Worm (Caenorhabditis elegans) whole organism, early embryonic: Measurements from ENCODE around the gene hpo-10.

Experiments used
- B0310.2 ChIP-seq: sonication (generic microtip); optimal IDR thresholded peaks from 2 replicates; lab custom pipeline; 2016; ENCODE audit warnings: mild to moderate bottlenecking, missing genetic modification characterization, missing compliant biosample characterization
- F13C5.2 ChIP-seq: sonication (generic microtip); optimal IDR thresholded peaks from 2 replicates; lab custom pipeline; 2017; ENCODE audit warnings: mild to moderate bottlenecking, missing genetic modification characterization, inconsistent platforms, missing compliant biosample characterization
- aly-1 ChIP-seq: sonication (generic microtip); optimal IDR thresholded peaks from 2 replicates; lab custom pipeline; 2016; ENCODE audit warnings: missing genetic modification characterization, missing compliant biosample characterization
- ama-1 ChIP-seq: fragments of 150-350 bp; optimal IDR thresholded peaks from 2 replicates; lab custom pipeline; 2014
- ceh-13 ChIP-seq: fragments of 200-800 bp; sonication (Bioruptor generic); optimal IDR thresholded peaks from 2 replicates; lab custom pipeline; 2018; ENCODE audit warnings: mild to moderate bottlenecking, missing genetic modification characterization, missing compliant biosample characterization
- ceh-36 ChIP-seq: sonication (generic microtip); optimal IDR thresholded peaks from 2 replicates; lab custom pipeline; 2016; ENCODE audit warnings: missing genetic modification characterization, inconsistent platforms, missing compliant biosample characterization
- ets-7 ChIP-seq: sonication (generic microtip); optimal IDR thresholded peaks from 2 replicates; lab custom pipeline; 2016; ENCODE audit warnings: missing genotype, missing genetic modification characterization, missing compliant biosample characterization
- flt-1 ChIP-seq: fragments of 200-800 bp; sonication (Bioruptor generic); IDR thresholded peaks from 2 replicates; pipeline ENCODE4 v1.3.6; 2022; ENCODE audit warnings: missing genetic modification characterization, missing compliant biosample characterization
- hmbx-1 ChIP-seq: sonication (generic microtip); optimal IDR thresholded peaks from 2 replicates; lab custom pipeline; 2016; ENCODE audit warnings: mild to moderate bottlenecking, missing genetic modification characterization, missing compliant biosample characterization
- hmg-4 ChIP-seq: fragments of 200-800 bp; sonication (Bioruptor generic); optimal IDR thresholded peaks from 2 replicates; lab custom pipeline; 2018; ENCODE audit warnings: mild to moderate bottlenecking, missing genetic modification characterization, missing compliant biosample characterization
- hnd-1 ChIP-seq: sonication (generic microtip); optimal IDR thresholded peaks from 2 replicates; lab custom pipeline; 2016; ENCODE audit warnings: missing genetic modification characterization, missing compliant biosample characterization
- pes-1 ChIP-seq: fragments of 200-800 bp; sonication (Bioruptor generic); IDR thresholded peaks from 2 replicates; pipeline ENCODE4 v1.3.6; 2022; ENCODE audit warnings: missing genetic modification reagents, missing genetic modification characterization, missing compliant biosample characterization
- scrt-1 ChIP-seq: fragments of 200-800 bp; sonication (Bioruptor generic); IDR thresholded peaks from 2 replicates; pipeline ENCODE4 v1.3.6; 2022; ENCODE audit warnings: missing genetic modification characterization, missing compliant biosample characterization
- sea-1 ChIP-seq: fragments of 200-800 bp; sonication (Bioruptor generic); conservative IDR thresholded peaks from 2 replicates; pipeline ENCODE4 v1.3.6; 2022; ENCODE audit warnings: missing genetic modification characterization, missing compliant biosample characterization
- tbx-11 ChIP-seq: fragments of 200-800 bp; sonication (Bioruptor generic); IDR thresholded peaks from 2 replicates; pipeline ENCODE4 v1.3.6; 2022; ENCODE audit warnings: missing genetic modification characterization, missing compliant biosample characterization
- tbx-37 ChIP-seq: fragments of 200-800 bp; sonication (Bioruptor generic); conservative IDR thresholded peaks from 2 replicates; pipeline ENCODE4 v1.3.6; 2022; ENCODE audit warnings: missing genetic modification reagents, missing genetic modification characterization, missing compliant biosample characterization
- tra-4 ChIP-seq: sonication (generic microtip); optimal IDR thresholded peaks from 2 replicates; lab custom pipeline; 2017; ENCODE audit warnings: missing genetic modification characterization, missing compliant biosample characterization

The hpo-10 gene

DNA sequence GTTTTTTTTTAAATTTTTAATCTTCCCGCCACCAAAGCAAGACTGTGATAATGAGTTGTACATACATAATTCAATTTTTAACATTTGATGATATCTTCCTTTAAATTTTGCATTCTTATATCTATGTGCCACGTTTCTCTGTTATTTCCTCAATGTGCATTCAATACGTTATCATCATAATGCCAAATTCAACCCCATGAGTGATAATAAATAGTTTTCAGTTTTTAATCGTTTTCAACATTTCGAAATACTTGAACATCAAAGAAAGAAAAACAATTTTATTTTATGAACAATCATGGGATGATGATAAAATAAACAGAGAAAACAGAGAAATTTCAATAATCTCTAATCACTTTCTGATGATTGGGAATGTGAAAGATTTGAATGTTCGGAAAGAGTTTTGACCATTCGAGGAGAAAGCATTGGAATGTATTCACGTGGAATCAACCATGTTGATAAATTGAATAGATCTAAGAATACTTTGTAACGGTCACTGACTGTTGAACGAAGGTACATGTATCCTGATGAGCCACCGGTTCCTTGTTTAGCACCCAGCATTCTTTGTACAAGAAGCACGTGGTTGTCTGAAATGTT is 38.2 kb downstream of the hpo-10 start:
- TF ChIP-seq scrt-1 (GFP tag; lab: Robert Waterston, UW) (no peak), tra-4 (tag; lab: Kevin White, UChicago) (no peak), B0310.2 (no peak), hnd-1 (tag; lab: Kevin White, UChicago) (no peak), ets-7 (tag; lab: Kevin White, UChicago) (no peak), hmbx-1 (tag; lab: Kevin White, UChicago) (no peak), ceh-13 (no peak), flt-1 (no peak), tbx-37 (GFP tag; lab: Robert Waterston, UW) (no peak), tbx-11 (no peak), hmg-4 (no peak), ceh-36 (no peak), F13C5.2 (tag; lab: Kevin White, UChicago) (no peak), aly-1 (tag; lab: Kevin White, UChicago) (no peak)

- no peak for TF ChIP-seq scrt-1 (GFP tag; lab: Robert Waterston, UW)
- no peak for TF ChIP-seq B0310.2
- TF ChIP-seq flt-1 = no peak
- no peak for TF ChIP-seq ets-7 (tag; lab: Kevin White, UChicago)
- TF ChIP-seq aly-1 (tag; lab: Kevin White, UChicago) = no peak
- TF ChIP-seq sea-1 = no peak
Measured at ce11 chrIII:5919799-5920387, 40.6 kb downstream of the hpo-10 start, which contains the start of the genes tdo-2 and C28H8.2. TSS of gene tdo-2 (minus strand) at chrIII:5919955. TSS of gene C28H8.2 (plus strand) at chrIII:5920322.

DNA sequence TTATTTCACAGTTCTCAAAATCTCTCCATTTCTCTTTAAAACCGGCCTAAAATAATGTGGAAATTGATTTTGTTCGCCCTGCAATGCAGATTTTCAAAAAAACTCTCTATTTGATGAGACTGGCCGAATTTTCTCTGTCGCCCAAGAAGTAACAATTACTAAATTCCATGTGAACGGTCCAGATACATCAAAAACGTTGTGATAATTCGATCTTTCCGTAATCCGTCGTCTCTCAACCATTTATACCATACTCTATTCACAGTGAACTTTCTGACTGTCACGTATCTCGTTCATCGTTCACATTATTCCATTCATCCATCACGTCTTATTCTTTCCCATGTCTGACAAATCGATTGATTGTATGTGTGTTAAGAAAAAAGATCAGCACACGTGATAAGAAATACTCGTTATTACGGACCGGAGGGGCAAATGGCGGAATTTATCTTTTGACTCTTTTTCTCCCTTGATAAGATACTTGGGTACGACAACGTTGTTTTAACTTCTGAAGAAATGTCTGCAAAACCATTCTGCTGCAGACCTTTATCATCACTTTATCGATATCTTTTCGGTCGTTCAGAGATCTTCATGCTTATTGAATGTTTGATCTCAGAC is 41.9 kb downstream of the hpo-10 start:
- no peak for TF ChIP-seq hmg-4

DNA sequence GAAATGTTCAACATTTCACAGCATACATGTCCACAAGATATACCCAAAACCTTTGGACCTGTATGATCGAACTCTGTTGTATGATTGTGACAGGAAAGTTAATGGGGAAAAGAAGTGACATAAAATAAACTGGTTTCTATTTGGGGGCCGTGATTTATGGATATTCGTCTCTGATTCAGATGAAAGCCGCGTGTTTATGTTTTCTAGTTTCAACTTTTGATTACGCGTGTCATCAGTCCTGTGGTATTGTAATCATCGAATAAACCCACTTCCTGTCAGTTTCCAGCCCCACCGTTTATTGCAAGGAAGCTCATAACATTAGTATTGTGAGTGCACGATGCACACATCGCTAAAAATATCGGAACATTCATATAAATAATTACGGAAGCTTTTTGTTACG is 42.9 kb downstream of the hpo-10 start:
- TF ChIP-seq flt-1 (no peak), ceh-36 (no peak), B0310.2 (no peak), sea-1 (no peak), hmg-4 (no peak)

ce11 chrIII:5925724-5926123 is 46.4 kb downstream of the hpo-10 start, which contains the start of the genes dnc-2 and bcl-7:
TSS of gene dnc-2 (minus strand) at chrIII:5925756.
TSS of gene bcl-7 (plus strand) at chrIII:5926086.
- TF ChIP-seq tra-4 (tag; lab: Kevin White, UChicago) = no peak
- no peak for TF ChIP-seq hmbx-1 (tag; lab: Kevin White, UChicago)
- TF ChIP-seq aly-1 (tag; lab: Kevin White, UChicago) = no peak
- no peak for TF ChIP-seq ceh-13
- no peak for TF ChIP-seq tbx-11
- no peak for TF ChIP-seq ets-7 (tag; lab: Kevin White, UChicago)
- no peak for TF ChIP-seq F13C5.2 (tag; lab: Kevin White, UChicago)
- no peak for TF ChIP-seq tbx-37 (GFP tag; lab: Robert Waterston, UW)
- no peak for TF ChIP-seq hmg-4
- no peak for TF ChIP-seq flt-1
- TF ChIP-seq sea-1 = no peak
- TF ChIP-seq scrt-1 (GFP tag; lab: Robert Waterston, UW) = no peak
- no peak for TF ChIP-seq ama-1
- no peak for TF ChIP-seq B0310.2
- TF ChIP-seq ceh-36 = no peak
- TF ChIP-seq hnd-1 (tag; lab: Kevin White, UChicago) = no peak

DNA sequence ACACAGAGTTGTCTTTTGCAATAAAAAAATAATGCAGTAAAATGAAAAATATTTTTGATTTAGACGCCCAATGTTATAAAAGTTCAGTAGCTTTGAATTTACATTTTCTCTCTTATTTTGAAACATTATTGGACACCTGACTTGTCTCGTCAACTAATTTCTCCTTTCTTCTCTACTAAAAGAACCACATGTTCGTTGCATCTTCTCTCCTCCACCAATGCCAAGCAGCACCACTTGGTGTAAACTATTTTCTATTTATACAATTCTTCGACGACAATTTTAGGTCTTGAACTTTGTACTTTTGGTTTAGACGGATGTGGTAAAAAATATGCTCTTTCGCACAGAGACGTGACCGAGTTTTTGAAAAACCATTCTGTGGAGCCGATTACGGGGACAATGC is 51.4 kb downstream of the hpo-10 start:
- no peak for TF ChIP-seq tbx-11
- TF ChIP-seq sea-1 = no peak
- TF ChIP-seq B0310.2 = no peak
- no peak for TF ChIP-seq hmbx-1 (tag; lab: Kevin White, UChicago)
- TF ChIP-seq flt-1 = no peak
- TF ChIP-seq ceh-36 = no peak
- TF ChIP-seq F13C5.2 (tag; lab: Kevin White, UChicago) = no peak
- TF ChIP-seq aly-1 (tag; lab: Kevin White, UChicago) = no peak
- TF ChIP-seq pes-1 = no peak
- TF ChIP-seq hmg-4 = no peak
- no peak for TF ChIP-seq tra-4 (tag; lab: Kevin White, UChicago)
- no peak for TF ChIP-seq scrt-1 (GFP tag; lab: Robert Waterston, UW)

DNA sequence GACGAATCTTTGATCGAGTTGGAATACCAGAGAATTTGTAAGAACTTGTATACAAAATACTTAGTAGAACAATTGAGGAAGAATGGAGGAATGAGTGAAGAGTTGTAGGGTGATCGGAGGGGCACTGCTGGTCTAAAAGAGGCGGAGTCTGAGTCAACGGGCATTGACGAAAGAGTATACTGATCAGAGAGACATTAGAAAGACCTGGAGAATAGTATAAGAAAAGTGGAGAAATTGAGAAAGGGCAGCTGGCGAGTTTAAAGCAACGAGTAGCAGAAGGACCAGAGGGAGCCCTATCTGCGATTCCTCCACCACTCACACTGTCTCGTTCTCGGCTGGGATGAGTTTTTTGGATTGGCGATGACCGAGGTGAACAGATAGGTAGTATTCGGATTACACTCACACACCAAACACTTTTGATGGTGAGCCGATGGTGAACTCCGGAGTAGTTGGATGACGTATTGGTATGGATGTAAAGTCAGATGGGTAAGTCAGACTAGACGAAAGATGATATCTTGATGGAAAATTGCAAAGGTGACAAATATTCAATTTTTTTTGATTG is 52.2 kb downstream of the hpo-10 start, which contains the start of gene EGAP1.5:
TSS of gene EGAP1.5 (plus strand) at position 289 of the 562 bp plus-strand sequence.
- no peak for TF ChIP-seq ceh-36
- TF ChIP-seq pes-1 = no peak
- TF ChIP-seq hmg-4 = no peak
- no peak for TF ChIP-seq hnd-1 (tag; lab: Kevin White, UChicago)
